Worm (Caenorhabditis elegans) whole organism, midembryonic: ENCODE measurements around the gene tbck-1.
"Not testable (repeated sequence)": the region's sequence is repeated elsewhere in the genome, so short reads cannot be mapped to it uniquely, and the experiment has no call there.

Experiments
- cog-1 ChIP-seq: sonication (generic microtip); optimal IDR thresholded peaks from 2 replicates; lab custom pipeline; 2016; ENCODE audit warnings: missing genetic modification characterization, missing compliant biosample characterization
- ztf-23 ChIP-seq: fragments of 200-800 bp; sonication (Bioruptor generic); IDR thresholded peaks from 2 replicates; pipeline ENCODE4 v1.3.6; 2022; ENCODE audit warnings: missing genetic modification reagents, missing genetic modification characterization, missing compliant biosample characterization

DNA sequence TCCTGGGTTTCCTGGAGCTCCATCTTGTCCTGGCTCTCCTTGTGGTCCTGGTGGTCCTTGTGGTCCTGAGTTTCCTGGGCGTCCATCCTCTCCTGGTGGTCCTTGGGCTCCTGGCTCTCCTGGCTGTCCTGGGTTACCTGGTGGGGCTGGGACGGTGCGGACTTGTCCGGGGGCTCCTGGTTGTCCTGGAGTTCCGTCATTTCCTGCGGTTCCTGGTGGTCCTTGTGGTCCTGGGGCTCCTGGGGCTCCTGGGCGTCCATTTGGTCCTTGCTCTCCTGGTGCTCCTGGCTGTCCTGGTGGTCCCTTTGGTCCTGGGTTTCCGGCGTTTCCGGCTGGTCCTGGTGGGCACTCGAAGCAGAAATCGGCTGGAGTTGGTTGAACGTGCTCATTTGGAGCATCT is 44.0 kb downstream of the tbck-1 start:
- TF ChIP-seq cog-1 (tag; lab: Kevin White, UChicago); ztf-23 (GFP tag; lab: Robert Waterston, UW): not testable (repeated sequence)
